Fruit fly (Drosophila melanogaster) whole organism, embryonic: ENCODE measurements around the gene pont.

Experiments used
- Adf1 ChIP-seq: fragments of 200-800 bp; sonication (Bioruptor generic); IDR thresholded peaks from 2 replicates; pipeline ENCODE4 v1.3.6; 2022; ENCODE audit warnings: missing biosample characterization, missing genetic modification characterization
- Antp ChIP-seq: fragments of 200-800 bp; sonication (Bioruptor generic); optimal IDR thresholded peaks from 3 replicates; lab custom pipeline; 2016; ENCODE audit warnings: missing biosample characterization, missing genetic modification characterization
- Asciz ChIP-seq: fragments of 200-800 bp; sonication (Bioruptor generic); optimal IDR thresholded peaks from 2 replicates; lab custom pipeline; 2017; ENCODE audit warnings: missing biosample characterization, mild to moderate bottlenecking, missing genetic modification characterization, missing genetic modification reagents
- Atf-2 ChIP-seq: fragments of 200-800 bp; sonication (Bioruptor generic); optimal IDR thresholded peaks from 2 replicates; lab custom pipeline; 2016; ENCODE audit warnings: missing biosample characterization, missing genetic modification characterization
- Bgb ChIP-seq: fragments of 200-800 bp; sonication (Bioruptor generic); IDR thresholded peaks from 2 replicates; pipeline ENCODE4 v1.3.6; 2022; ENCODE audit warnings: missing biosample characterization, missing genetic modification characterization; ENCODE audit not compliant: partially characterized antibody
- C15 ChIP-seq: fragments of 200-800 bp; sonication (Bioruptor generic); IDR thresholded peaks from 3 replicates; pipeline ENCODE4 v1.3.6; 2022; ENCODE audit warnings: missing biosample characterization, missing genetic modification characterization
- CG10979 ChIP-seq: fragments of 200-800 bp; sonication (Bioruptor generic); optimal IDR thresholded peaks from 2 replicates; lab custom pipeline; 2018; ENCODE audit warnings: missing biosample characterization, mild to moderate bottlenecking, missing genetic modification characterization, moderate library complexity
- CG11085 ChIP-seq: fragments of 200-800 bp; sonication (Bioruptor generic); IDR thresholded peaks from 2 replicates; pipeline ENCODE4 v1.3.6; 2022; ENCODE audit warnings: missing biosample characterization, missing genetic modification characterization
- CG12071 ChIP-seq: fragments of 200-800 bp; sonication (Bioruptor generic); optimal IDR thresholded peaks from 3 replicates; lab custom pipeline; 2018; ENCODE audit warnings: missing biosample characterization, mild to moderate bottlenecking, missing genetic modification characterization
- CG12104 ChIP-seq: fragments of 200-800 bp; sonication (Bioruptor generic); optimal IDR thresholded peaks from 3 replicates; lab custom pipeline; 2016; ENCODE audit warnings: missing biosample characterization, missing genetic modification characterization
- CG13624 ChIP-seq: fragments of 200-800 bp; sonication (Bioruptor generic); optimal IDR thresholded peaks from 2 replicates; lab custom pipeline; 2016; ENCODE audit warnings: missing biosample characterization, missing genetic modification characterization
- CG13775 ChIP-seq: fragments of 200-800 bp; sonication (Bioruptor generic); optimal IDR thresholded peaks from 3 replicates; lab custom pipeline; 2017; ENCODE audit warnings: missing biosample characterization, mild to moderate bottlenecking, missing genetic modification characterization
- CG14441 ChIP-seq: fragments of 200-800 bp; sonication (Bioruptor generic); IDR thresholded peaks from 2 replicates; pipeline ENCODE4 v1.3.6; 2022; ENCODE audit warnings: missing biosample characterization, missing genetic modification characterization
- CG1647 ChIP-seq: fragments of 200-800 bp; sonication (Bioruptor generic); optimal IDR thresholded peaks from 3 replicates; lab custom pipeline; 2016; ENCODE audit warnings: missing biosample characterization, missing genetic modification characterization
- CG16779 ChIP-seq: fragments of 200-800 bp; sonication (Bioruptor generic); IDR thresholded peaks from 2 replicates; pipeline ENCODE4 v1.3.6; 2022; ENCODE audit warnings: missing biosample characterization, missing genetic modification characterization
- CG17385 ChIP-seq: fragments of 200-800 bp; sonication (Bioruptor generic); optimal IDR thresholded peaks from 3 replicates; lab custom pipeline; 2018; ENCODE audit warnings: missing biosample characterization, mild to moderate bottlenecking, missing genetic modification characterization
- CG17612 ChIP-seq: fragments of 200-800 bp; sonication (Bioruptor generic); IDR thresholded peaks from 2 replicates; pipeline ENCODE4 v1.3.6; 2022; ENCODE audit warnings: missing biosample characterization, missing genetic modification characterization
- CG18599 ChIP-seq: fragments of 200-800 bp; sonication (Bioruptor generic); optimal IDR thresholded peaks from 3 replicates; lab custom pipeline; 2017; ENCODE audit warnings: missing biosample characterization, missing genetic modification characterization, mild to moderate bottlenecking, moderate library complexity, missing genetic modification reagents
- CG2116 ChIP-seq: fragments of 200-800 bp; sonication (Bioruptor generic); optimal IDR thresholded peaks from 3 replicates; lab custom pipeline; 2018; ENCODE audit warnings: missing biosample characterization, mild to moderate bottlenecking, missing genetic modification characterization
- CG3281 ChIP-seq: fragments of 200-800 bp; sonication (Bioruptor generic); optimal IDR thresholded peaks from 3 replicates; lab custom pipeline; 2017; ENCODE audit warnings: missing biosample characterization, mild to moderate bottlenecking, missing genetic modification characterization
- CG33213 ChIP-seq: fragments of 200-800 bp; sonication (Bioruptor generic); optimal IDR thresholded peaks from 3 replicates; lab custom pipeline; 2016; ENCODE audit warnings: missing biosample characterization, missing genetic modification characterization
- CG43689 ChIP-seq: fragments of 200-800 bp; sonication (Bioruptor generic); IDR thresholded peaks from 2 replicates; pipeline ENCODE4 v1.3.6; 2022; ENCODE audit warnings: missing biosample characterization, missing genetic modification characterization
- CG4707 ChIP-seq: fragments of 200-800 bp; sonication (Bioruptor generic); optimal IDR thresholded peaks from 2 replicates; lab custom pipeline; 2018; ENCODE audit warnings: missing biosample characterization, mild to moderate bottlenecking, missing genetic modification characterization, moderate library complexity
- CG5180 ChIP-seq: fragments of 200-800 bp; sonication (Bioruptor generic); optimal IDR thresholded peaks from 3 replicates; lab custom pipeline; 2017; ENCODE audit warnings: missing biosample characterization, missing genetic modification characterization, mild to moderate bottlenecking, moderate library complexity, missing genetic modification reagents
- CG6689 ChIP-seq: fragments of 200-800 bp; sonication (Bioruptor generic); IDR thresholded peaks from 2 replicates; pipeline ENCODE4 v1.3.6; 2022; ENCODE audit warnings: missing biosample characterization, missing genetic modification characterization
- CG6791 ChIP-seq: fragments of 200-800 bp; sonication (Bioruptor generic); IDR thresholded peaks from 3 replicates; pipeline ENCODE4 v1.3.6; 2022; ENCODE audit warnings: missing biosample characterization, missing genetic modification characterization; ENCODE audit not compliant: partially characterized antibody
- CG8924 ChIP-seq: fragments of 200-800 bp; optimal IDR thresholded peaks from 3 replicates; lab custom pipeline; 2019; ENCODE audit warnings: missing biosample characterization, mild to moderate bottlenecking, missing genetic modification characterization, moderate library complexity
- Camta ChIP-seq: fragments of 200-800 bp; sonication (Bioruptor generic); optimal IDR thresholded peaks from 2 replicates; lab custom pipeline; 2016; ENCODE audit warnings: missing biosample characterization, missing genetic modification characterization
- Dek ChIP-seq: fragments of 200-800 bp; sonication (Bioruptor generic); optimal IDR thresholded peaks from 3 replicates; lab custom pipeline; 2019; ENCODE audit warnings: missing biosample characterization, mild to moderate bottlenecking, missing genetic modification characterization, moderate library complexity
- Elba2 ChIP-seq: fragments of 200-800 bp; sonication (Bioruptor generic); optimal IDR thresholded peaks from 3 replicates; lab custom pipeline; 2016; ENCODE audit warnings: missing biosample characterization, missing genetic modification characterization
- H2.0 ChIP-seq: fragments of 200-800 bp; sonication (Bioruptor generic); IDR thresholded peaks from 2 replicates; pipeline ENCODE4 v1.3.6; 2022; ENCODE audit warnings: missing biosample characterization, missing genetic modification characterization
- HLHmδ ChIP-seq: fragments of 200-800 bp; sonication (Bioruptor generic); optimal IDR thresholded peaks from 2 replicates; lab custom pipeline; 2018; ENCODE audit warnings: missing biosample characterization, mild to moderate bottlenecking, missing genetic modification characterization, moderate library complexity
- Hr3 ChIP-seq: fragments of 200-800 bp; sonication (Bioruptor generic); optimal IDR thresholded peaks from 3 replicates; lab custom pipeline; 2016; ENCODE audit warnings: missing biosample characterization, missing genetic modification characterization
- Lim3 ChIP-seq: fragments of 200-800 bp; sonication (Bioruptor generic); IDR thresholded peaks from 2 replicates; pipeline ENCODE4 v1.3.6; 2022; ENCODE audit warnings: missing biosample characterization, missing genetic modification characterization
- Sox100B ChIP-seq: fragments of 200-800 bp; sonication (Bioruptor generic); optimal IDR thresholded peaks from 3 replicates; lab custom pipeline; 2018; ENCODE audit warnings: missing biosample characterization, mild to moderate bottlenecking, missing genetic modification characterization
- bowl ChIP-seq: fragments of 200-800 bp; sonication (Bioruptor generic); IDR thresholded peaks from 2 replicates; pipeline ENCODE4 v1.3.6; 2022; ENCODE audit warnings: missing biosample characterization, missing genetic modification characterization
- ewg ChIP-seq: fragments of 200-800 bp; sonication (Bioruptor generic); optimal IDR thresholded peaks from 3 replicates; lab custom pipeline; 2017; ENCODE audit warnings: mild to moderate bottlenecking, missing biosample characterization, missing genetic modification reagents, missing genetic modification characterization
- inv ChIP-seq: fragments of 200-800 bp; sonication (Bioruptor generic); IDR thresholded peaks from 2 replicates; pipeline ENCODE4 v1.3.6; 2022; ENCODE audit warnings: missing biosample characterization, missing genetic modification characterization; ENCODE audit not compliant: partially characterized antibody
- mam ChIP-seq: fragments of 200-800 bp; sonication (Bioruptor generic); optimal IDR thresholded peaks from 3 replicates; lab custom pipeline; 2016; ENCODE audit warnings: missing biosample characterization, missing genetic modification characterization
- pan ChIP-seq, 4 experiments: fragments of >200 bp in 3 of 4; fragments of 200-800 bp in 1 of 4; sonication (Bioruptor generic) in 1 of 4; optimal IDR thresholded peaks in 3 of 4; IDR thresholded peaks in 1 of 4; 2 replicates each; pipeline versions ENCODE4 v1.3.6 to Lab custom; 2017 to 2022; ENCODE audit warnings: missing biosample characterization in 2 of 4, missing genetic modification characterization in 2 of 4, mixed read lengths in 1 of 4
- peb ChIP-seq: fragments of 200-800 bp; sonication (Bioruptor generic); IDR thresholded peaks from 2 replicates; pipeline ENCODE4 v1.3.6; 2022; ENCODE audit warnings: missing biosample characterization, missing genetic modification characterization
- pnt ChIP-seq: fragments of 200-800 bp; sonication (Bioruptor generic); optimal IDR thresholded peaks from 3 replicates; lab custom pipeline; 2016; ENCODE audit warnings: missing biosample characterization, missing genetic modification characterization
- prd ChIP-seq, 3 experiments: fragments of >200 bp in 2 of 3; fragments of 200-800 bp in 1 of 3; sonication (Bioruptor generic) in 1 of 3; optimal IDR thresholded peaks in 2 of 3; IDR thresholded peaks in 1 of 3; 2 replicates in 2 of 3; 3 replicates in 1 of 3; pipeline versions ENCODE4 v1.3.6 to Lab custom; 2017 to 2022; ENCODE audit warnings: missing biosample characterization in 1 of 3, missing genetic modification characterization in 1 of 3
- repo ChIP-seq: fragments of 200-800 bp; sonication (Bioruptor generic); optimal IDR thresholded peaks from 2 replicates; lab custom pipeline; 2016; ENCODE audit warnings: missing biosample characterization, missing genetic modification characterization
- sd ChIP-seq: fragments of 200-800 bp; sonication (Bioruptor generic); optimal IDR thresholded peaks from 3 replicates; lab custom pipeline; 2018; ENCODE audit warnings: missing biosample characterization, mild to moderate bottlenecking, missing genetic modification characterization, moderate library complexity
- tgo ChIP-seq: fragments of 200-800 bp; sonication (Bioruptor generic); IDR thresholded peaks from 3 replicates; pipeline ENCODE4 v1.3.6; 2022; ENCODE audit warnings: missing biosample characterization, missing genetic modification characterization
- tio ChIP-seq: fragments of 200-800 bp; sonication (Bioruptor generic); optimal IDR thresholded peaks from 2 replicates; lab custom pipeline; 2017; ENCODE audit warnings: missing biosample characterization, missing genetic modification characterization, inconsistent platforms
- ttk ChIP-seq: fragments of 200-800 bp; sonication (Bioruptor generic); IDR thresholded peaks from 2 replicates; pipeline ENCODE4 v2.1.2; 2022; ENCODE audit warnings: missing biosample characterization, missing genetic modification characterization
- unpg ChIP-seq: fragments of 200-800 bp; sonication (Bioruptor generic); optimal IDR thresholded peaks from 3 replicates; lab custom pipeline; 2018; ENCODE audit warnings: missing biosample characterization, mild to moderate bottlenecking, missing genetic modification characterization, moderate library complexity
- zfh2 ChIP-seq: fragments of 200-800 bp; sonication (Bioruptor generic); optimal IDR thresholded peaks from 2 replicates; lab custom pipeline; 2016; ENCODE audit warnings: missing biosample characterization, missing genetic modification characterization

The pont gene

DNA sequence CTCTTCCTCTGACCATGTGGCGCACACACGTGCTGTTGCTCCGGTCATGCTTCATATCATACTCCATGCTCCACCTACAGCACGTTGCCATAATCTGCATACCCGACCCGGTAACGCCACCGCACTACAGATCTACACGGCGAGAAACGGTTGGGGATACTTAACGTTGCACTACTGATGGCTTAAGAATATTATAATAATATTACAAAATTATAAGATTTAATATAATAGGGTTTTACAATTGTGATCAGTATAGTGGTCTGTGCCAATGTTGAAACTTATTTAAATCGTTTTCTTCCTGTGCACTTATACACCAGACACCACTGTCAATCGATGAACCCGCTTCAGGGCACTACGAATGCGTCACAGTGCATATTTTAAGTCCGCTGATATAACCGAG, 48.5 kb upstream of the pont start (continued):
- peak; percentile 65 for TF ChIP-seq ewg (GFP tag; lab: Kevin White, UChicago)
- peak; percentile 30 for TF ChIP-seq CG12104 (GFP tag; lab: Kevin White, UChicago)
- no peak for TF ChIP-seq prd (optimal IDR thresholded peaks at IDR 0.05; lab: Kevin White, UChicago)
- TF ChIP-seq prd (GFP tag; IDR thresholded peaks at IDR 0.05; lab: Robert Waterston, UW) = peak; percentile 84
- TF ChIP-seq Camta = no peak
- no peak for TF ChIP-seq CG13624 (GFP tag; lab: Kevin White, UChicago)
- TF ChIP-seq CG8924 (tag; lab: Kevin White, UChicago) = no peak
- peak; percentile 48 for TF ChIP-seq CG12071 (GFP tag; lab: Kevin White, UChicago)
- peak; percentile 54 for TF ChIP-seq CG18599 (GFP tag; lab: Kevin White, UChicago)
- no peak for TF ChIP-seq repo (GFP tag; lab: Kevin White, UChicago)
- no peak for TF ChIP-seq zfh2 (GFP tag; lab: Kevin White, UChicago)
- peak; percentile 59; the same call in 1 of the 2 replicates for TF ChIP-seq Lim3
- no peak for TF ChIP-seq CG11085 (GFP tag; lab: Robert Waterston, UW)
- no peak for TF ChIP-seq pan (optimal IDR thresholded peaks at IDR 0.05; lab: Kevin White, UChicago)
- TF ChIP-seq pan (GFP tag; optimal IDR thresholded peaks at IDR 0.05 in 1 of 2, IDR thresholded peaks at IDR 0.05 in 1 of 2) = peak in 1 of 2 experiments; percentile 78
- no peak for TF ChIP-seq CG17612 (GFP tag; lab: Robert Waterston, UW)
- no peak for TF ChIP-seq Antp (GFP tag; lab: Kevin White, UChicago)
- TF ChIP-seq Bgb (GFP tag; lab: Robert Waterston, UW) = no peak
- TF ChIP-seq CG43689 (GFP tag; lab: Robert Waterston, UW) = peak; percentile 57; the same call in 1 of the 2 replicates
- no peak for TF ChIP-seq Adf1 (GFP tag; lab: Robert Waterston, UW)
- TF ChIP-seq CG13775 = peak; percentile 35
- no peak for TF ChIP-seq Atf-2 (GFP tag; lab: Kevin White, UChicago)
- TF ChIP-seq ttk = peak; percentile 85
- TF ChIP-seq CG14441 = peak; percentile 86
- no peak for TF ChIP-seq C15 (GFP tag; lab: Robert Waterston, UW)
- no peak for TF ChIP-seq HLHmδ (GFP tag; lab: Kevin White, UChicago)
- no peak for TF ChIP-seq CG3281 (GFP tag; lab: Kevin White, UChicago)
- no peak for TF ChIP-seq CG2116 (GFP tag; lab: Kevin White, UChicago)
- no peak for TF ChIP-seq bowl (GFP tag; lab: Robert Waterston, UW)
- peak; percentile 79 for TF ChIP-seq CG6689 (GFP tag; lab: Robert Waterston, UW)
- peak; percentile 78 for TF ChIP-seq CG10979
- peak; percentile 12 for TF ChIP-seq sd
- TF ChIP-seq CG16779 (GFP tag; lab: Robert Waterston, UW) = no peak
- TF ChIP-seq CG5180 = peak; percentile 23
- peak; percentile 50; the same call in 1 of the 2 replicates for TF ChIP-seq peb (GFP tag; lab: Robert Waterston, UW)
- peak; percentile 69 for TF ChIP-seq Sox100B
- peak; percentile 64 for TF ChIP-seq CG17385 (GFP tag; lab: Kevin White, UChicago)
- TF ChIP-seq CG6791 (GFP tag; lab: Robert Waterston, UW) = no peak
- peak; percentile 66 for TF ChIP-seq Asciz (GFP tag; lab: Kevin White, UChicago)
- TF ChIP-seq unpg (GFP tag; lab: Kevin White, UChicago) = peak; percentile 82
- no peak for TF ChIP-seq inv (GFP tag; lab: Robert Waterston, UW)
- TF ChIP-seq tio = peak; percentile 12
- no peak for TF ChIP-seq Elba2 (GFP tag; lab: Kevin White, UChicago)
- TF ChIP-seq CG1647 (GFP tag; lab: Kevin White, UChicago) = no peak
- TF ChIP-seq tgo = peak; percentile 76
- TF ChIP-seq mam = no peak
- peak; percentile 43 for TF ChIP-seq Dek (tag; lab: Kevin White, UChicago)
- TF ChIP-seq CG4707 = peak; percentile 19
- peak; percentile 74 for TF ChIP-seq H2.0 (GFP tag; lab: Robert Waterston, UW)
- TF ChIP-seq pnt (GFP tag; lab: Kevin White, UChicago) = no peak
- peak; percentile 43 for TF ChIP-seq Hr3 (GFP tag; lab: Kevin White, UChicago)
- no peak for TF ChIP-seq CG33213 (GFP tag; lab: Kevin White, UChicago)
